Worm (Caenorhabditis elegans): Measurements from ENCODE around the gene smrc-1.

The smrc-1 gene

ce11 chrIII:6402346-6402745 is 11.6 kb downstream of the smrc-1 start:
- TF ChIP-seq nhr-12 (tag; optimal IDR thresholded peaks at IDR 0.05), result no peak
- TF ChIP-seq unc-39 (tag; optimal IDR thresholded peaks at IDR 0.05), result no peak
- TF ChIP-seq zip-8 (tag; optimal IDR thresholded peaks at IDR 0.05), result no peak
- TF ChIP-seq unc-120 (tag; optimal IDR thresholded peaks at IDR 0.05; ENCODE audit: poor library complexity, severe bottlenecking), result peak; percentile 69
- no peak for TF ChIP-seq lsy-2 (tag; optimal IDR thresholded peaks at IDR 0.05)
- no peak for TF ChIP-seq bed-3 (GFP tag; optimal IDR thresholded peaks at IDR 0.05)
- TF ChIP-seq M03D4.4 (tag; optimal IDR thresholded peaks at IDR 0.05), result no peak
- peak; percentile 48 for TF ChIP-seq mab-5 (tag; optimal IDR thresholded peaks at IDR 0.05)
- TF ChIP-seq hlh-1 (tag; optimal IDR thresholded peaks at IDR 0.05), result peak; percentile 99
- no peak for TF ChIP-seq ceh-43 (GFP tag; optimal IDR thresholded peaks at IDR 0.05)
- no peak for TF ChIP-seq flh-1 (GFP tag; optimal IDR thresholded peaks at IDR 0.05)
- TF ChIP-seq nhr-237 (tag; optimal IDR thresholded peaks at IDR 0.05), result no peak
- peak; percentile 89 for TF ChIP-seq unc-62 (GFP tag; optimal IDR thresholded peaks at IDR 0.05)
- no peak for TF ChIP-seq ces-1 (GFP tag; optimal IDR thresholded peaks at IDR 0.05)

- no peak for TF ChIP-seq unc-120 (tag; optimal IDR thresholded peaks at IDR 0.05; ENCODE audit: poor library complexity, severe bottlenecking)
- TF ChIP-seq elt-3 (tag; optimal IDR thresholded peaks at IDR 0.05), result no peak
- TF ChIP-seq nhr-2 (tag; optimal IDR thresholded peaks at IDR 0.05), result no peak
- no peak for TF ChIP-seq ceh-43 (GFP tag; optimal IDR thresholded peaks at IDR 0.05)
- no peak for TF ChIP-seq mab-5 (tag; optimal IDR thresholded peaks at IDR 0.05)
- TF ChIP-seq nhr-12 (tag; optimal IDR thresholded peaks at IDR 0.05), result no peak
- no peak for TF ChIP-seq pha-4 (tag; optimal IDR thresholded peaks at IDR 0.05)
- TF ChIP-seq elt-1 (tag; optimal IDR thresholded peaks at IDR 0.05; ENCODE audit: borderline replicate concordance, insufficient read depth), result no peak
- no peak for TF ChIP-seq nhr-28 (tag; optimal IDR thresholded peaks at IDR 0.05)
- TF ChIP-seq unc-39 (tag; optimal IDR thresholded peaks at IDR 0.05), result no peak
- no peak for TF ChIP-seq ham-2 (GFP tag; optimal IDR thresholded peaks at IDR 0.05)
- no peak for TF ChIP-seq ces-1 (GFP tag; optimal IDR thresholded peaks at IDR 0.05)
- TF ChIP-seq blmp-1 (tag; optimal IDR thresholded peaks at IDR 0.05), result no peak
- TF ChIP-seq ztf-11 (tag; optimal IDR thresholded peaks at IDR 0.05), result no peak
- TF ChIP-seq mep-1 (tag; optimal IDR thresholded peaks at IDR 0.05), result no peak
- no peak for TF ChIP-seq unc-62 (GFP tag; optimal IDR thresholded peaks at IDR 0.05)
- TF ChIP-seq snpc-4 (tag; optimal IDR thresholded peaks at IDR 0.05), result no peak
These were observed 12.1 kb downstream of the smrc-1 start for ce11 chrIII:6402810-6403209.

- TF ChIP-seq unc-120 (tag; optimal IDR thresholded peaks at IDR 0.05; ENCODE audit: poor library complexity, severe bottlenecking) (peak; percentile 66), hlh-1 (tag; optimal IDR thresholded peaks at IDR 0.05) (peak; percentile 94), mls-2 (tag; optimal IDR thresholded peaks at IDR 0.05) (no peak), ztf-11 (tag; optimal IDR thresholded peaks at IDR 0.05) (no peak), unc-62 (GFP tag; optimal IDR thresholded peaks at IDR 0.05) (peak; percentile 88), mab-5 (tag; optimal IDR thresholded peaks at IDR 0.05) (peak; percentile 30), elt-3 (tag; optimal IDR thresholded peaks at IDR 0.05) (no peak)
These were observed 14.4 kb downstream of the smrc-1 start for ce11 chrIII:6405121-6405520.

- TF ChIP-seq snpc-4 (tag; optimal IDR thresholded peaks at IDR 0.05), result no peak
- TF ChIP-seq cnd-1 (tag; optimal IDR thresholded peaks at IDR 0.05), result no peak
- no peak for TF ChIP-seq elt-1 (tag; optimal IDR thresholded peaks at IDR 0.05; ENCODE audit: borderline replicate concordance, insufficient read depth)
- TF ChIP-seq unc-120 (tag; optimal IDR thresholded peaks at IDR 0.05; ENCODE audit: poor library complexity, severe bottlenecking), result no peak
- no peak for TF ChIP-seq nhr-12 (tag; optimal IDR thresholded peaks at IDR 0.05)
- TF ChIP-seq nhr-28 (tag; optimal IDR thresholded peaks at IDR 0.05), result no peak
- no peak for TF ChIP-seq elt-3 (tag; optimal IDR thresholded peaks at IDR 0.05)
These were observed 16.1 kb downstream of the smrc-1 start, which contains the start of gene let-756 for ce11 chrIII:6406829-6407228. let-756 (plus strand) TSS chrIII:6407129.

- TF ChIP-seq lsy-2 (tag; optimal IDR thresholded peaks at IDR 0.05) (no peak), ceh-43 (GFP tag; optimal IDR thresholded peaks at IDR 0.05) (no peak), unc-62 (GFP tag; optimal IDR thresholded peaks at IDR 0.05) (no peak), unc-120 (tag; optimal IDR thresholded peaks at IDR 0.05; ENCODE audit: poor library complexity, severe bottlenecking) (no peak), mab-5 (tag; optimal IDR thresholded peaks at IDR 0.05) (no peak), pha-4 (tag; optimal IDR thresholded peaks at IDR 0.05) (no peak), blmp-1 (tag; optimal IDR thresholded peaks at IDR 0.05) (no peak), drap-1 (GFP tag; optimal IDR thresholded peaks at IDR 0.05) (no peak), lin-32 (GFP tag; optimal IDR thresholded peaks at IDR 0.05) (no peak), mep-1 (tag; optimal IDR thresholded peaks at IDR 0.05) (no peak), ztf-11 (tag; optimal IDR thresholded peaks at IDR 0.05) (no peak), bed-3 (GFP tag; optimal IDR thresholded peaks at IDR 0.05) (no peak), ces-1 (GFP tag; optimal IDR thresholded peaks at IDR 0.05) (no peak), unc-39 (tag; optimal IDR thresholded peaks at IDR 0.05) (no peak), ceh-39 (tag; optimal IDR thresholded peaks at IDR 0.05) (no peak), elt-1 (tag; optimal IDR thresholded peaks at IDR 0.05; ENCODE audit: borderline replicate concordance, insufficient read depth) (no peak), snpc-4 (tag; optimal IDR thresholded peaks at IDR 0.05) (no peak), ham-2 (GFP tag; optimal IDR thresholded peaks at IDR 0.05) (no peak)
These were observed 20.7 kb downstream of the smrc-1 start for ce11 chrIII:6411430-6411829.
